Worm (Caenorhabditis elegans): ENCODE results near the gene F17E9.18.

- TF ChIP-seq him-1 (tag; optimal IDR thresholded peaks at IDR 0.05) (no peak), K11D2.4 (GFP tag; IDR thresholded peaks at IDR 0.05) (no peak), snpc-1.1 (tag; optimal IDR thresholded peaks at IDR 0.05; ENCODE audit: insufficient read depth) (no peak)
These were observed 12.7 kb downstream of the F17E9.18 start, which contains the start of gene his-32 for ce11 chrIV:8333988-8334863.

Data from whole organism, young adult.